Fruit fly (Drosophila melanogaster) ovary, adult (tissue): Measurements from ENCODE around the gene CG16749.
A peak's percentile ranks its signal among the peaks of the same experiment; 100 is the strongest.

Source experiments
- CG17801 ChIP-seq: fragments of 200-800 bp; optimal IDR thresholded peaks from 2 replicates; lab custom pipeline; 2019; ENCODE audit warnings: missing biosample characterization, mild to moderate bottlenecking, missing genetic modification characterization, moderate library complexity; ENCODE audit not compliant: partially characterized antibody

CG16749 gene

DNA sequence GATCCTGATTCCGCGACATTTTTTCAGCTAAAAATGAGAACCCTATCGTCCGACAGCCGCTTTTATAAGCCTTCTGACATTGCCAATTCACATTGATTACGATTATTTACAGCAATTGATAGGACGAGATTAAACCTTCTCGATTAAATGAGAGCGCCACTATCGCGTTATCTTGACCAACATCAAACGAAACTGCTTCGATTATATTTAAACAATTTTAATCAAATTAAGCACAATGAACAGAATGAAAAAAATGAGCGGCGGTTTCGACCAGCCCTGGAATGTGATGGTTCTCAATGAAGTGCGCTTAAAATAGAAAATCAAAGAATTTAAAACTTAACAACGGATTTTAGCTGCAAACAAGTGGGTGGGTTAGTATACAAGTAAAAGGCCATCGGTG, at the start of gene CG16749:
Gene CG16749, minus strand, starts transcription at position 25 of the 400 bp plus-strand sequence.
- TF ChIP-seq CG17801 (GFP tag; lab: Kevin White, UChicago): no peak

DNA sequence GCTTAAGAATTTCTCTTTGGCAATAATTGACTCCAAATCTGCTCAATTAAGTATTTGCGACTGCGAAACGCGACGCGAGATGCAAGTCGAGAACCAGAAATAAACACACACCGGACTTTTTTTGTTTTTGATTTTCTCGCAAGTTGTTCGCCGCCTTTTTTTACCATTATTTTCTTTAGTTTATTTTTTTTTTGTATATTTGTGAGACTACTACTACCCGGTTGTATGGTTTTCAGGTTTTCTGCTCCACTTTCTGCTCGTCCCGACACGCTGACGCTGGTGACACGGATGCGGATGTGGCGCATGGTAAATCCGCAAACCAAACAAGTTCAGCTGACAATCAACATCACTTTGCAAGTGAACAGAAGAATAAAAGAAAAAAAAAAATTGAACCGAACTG, 49.3 kb upstream of the CG16749 start:
- no peak for TF ChIP-seq CG17801 (GFP tag; lab: Kevin White, UChicago)

DNA sequence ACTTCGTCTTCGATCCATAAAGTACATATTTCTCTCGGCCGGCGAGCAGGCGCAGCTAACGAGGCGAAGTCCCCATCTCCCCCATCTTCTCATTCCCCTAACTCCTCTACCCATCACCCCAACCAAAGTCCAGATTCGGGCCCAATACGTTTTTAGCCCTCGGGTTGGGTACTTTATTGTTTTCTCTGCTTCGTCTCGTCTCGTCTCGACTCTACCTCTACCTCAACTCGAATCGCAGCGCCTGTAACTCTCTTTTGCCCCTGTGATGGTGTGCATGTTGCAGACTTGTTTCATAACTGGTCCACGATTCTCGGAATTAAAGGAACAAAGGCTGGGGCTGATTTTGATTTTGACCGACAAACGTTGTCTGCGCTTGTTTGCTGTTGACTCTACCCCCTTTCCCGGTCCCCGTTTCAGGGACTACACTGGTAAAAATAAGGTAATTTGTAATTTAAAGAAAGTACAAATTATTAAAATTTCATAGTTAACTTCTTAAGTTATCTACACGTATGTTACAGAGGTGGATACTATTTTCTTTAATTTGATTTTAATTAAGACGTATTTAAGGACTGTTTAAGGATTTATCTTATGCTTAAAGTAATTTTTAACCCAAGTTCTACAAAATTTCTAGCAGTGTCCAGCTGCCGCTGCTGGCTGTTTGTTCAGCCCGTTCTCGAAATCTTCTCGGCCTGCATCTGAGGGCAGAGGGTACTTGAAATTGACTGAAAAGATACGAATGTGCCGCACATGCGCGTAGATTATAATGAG, 47.1 kb upstream of the CG16749 start:
- TF ChIP-seq CG17801 (GFP tag; lab: Kevin White, UChicago): no peak

DNA sequence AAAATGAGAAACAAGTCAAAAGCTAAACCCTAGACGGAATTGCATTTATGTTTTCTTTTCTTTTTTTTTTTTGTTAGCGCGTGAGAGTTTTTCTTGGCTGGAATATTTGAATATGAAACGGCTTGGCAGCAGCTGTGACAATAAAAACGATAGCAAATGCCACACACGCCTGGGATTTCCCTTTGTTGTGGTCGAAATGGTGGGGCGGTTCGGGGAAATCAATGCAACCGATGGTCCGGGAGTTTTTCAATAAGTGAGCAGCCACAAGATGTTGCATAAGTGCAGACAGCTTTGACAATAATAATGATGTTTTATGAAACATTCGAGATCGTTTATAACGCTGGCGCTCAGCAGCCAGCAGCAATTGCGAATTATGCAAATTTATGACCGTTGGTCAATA, 45.1 kb upstream of the CG16749 start:
- no peak for TF ChIP-seq CG17801 (GFP tag; lab: Kevin White, UChicago)

DNA sequence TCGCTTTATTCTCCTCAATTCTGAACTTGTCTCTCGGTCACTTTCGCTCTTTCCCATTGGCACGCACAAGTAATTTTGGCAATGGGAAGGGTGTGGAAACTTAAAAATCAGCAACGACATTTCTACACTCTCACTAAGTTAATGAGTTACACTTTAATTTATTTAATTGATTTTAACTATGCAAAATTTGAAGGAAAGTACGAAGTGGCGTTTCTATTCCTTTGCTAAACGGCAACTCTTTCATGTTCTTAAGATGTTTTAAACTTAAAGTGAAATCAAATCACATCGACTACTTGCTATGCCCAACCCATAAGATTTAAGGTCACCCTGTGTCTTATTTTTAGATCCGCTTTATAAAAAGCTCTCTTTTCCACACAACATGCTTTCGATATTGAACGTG, 38.7 kb upstream of the CG16749 start:
- no peak for TF ChIP-seq CG17801 (GFP tag; lab: Kevin White, UChicago)

DNA sequence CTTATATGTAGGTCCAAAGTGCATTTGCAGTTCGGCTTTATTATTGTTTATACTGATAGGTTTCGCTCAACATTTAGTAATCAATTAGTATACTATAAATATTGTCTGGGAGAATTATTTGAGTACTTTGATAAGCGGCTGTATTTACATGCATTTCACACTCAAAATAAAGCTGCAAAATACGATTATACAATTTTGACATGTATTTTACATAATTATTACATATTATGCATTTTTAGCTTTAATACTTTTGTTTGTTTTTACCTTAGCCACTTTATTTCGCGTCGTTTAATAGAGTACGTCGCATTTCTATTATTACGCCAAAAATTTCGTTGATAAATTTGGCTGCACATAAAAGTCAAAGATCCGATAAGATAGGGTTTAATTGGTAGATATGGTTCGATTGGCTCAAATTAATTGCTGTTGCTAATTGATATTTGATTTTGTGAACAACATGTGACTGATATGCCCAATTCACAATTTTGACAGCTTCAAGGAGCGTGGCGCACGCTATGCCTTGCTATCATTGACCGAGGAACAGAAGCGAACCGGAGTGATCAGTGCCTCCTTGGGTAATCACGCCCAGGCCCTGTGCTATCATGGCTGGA, 34.3 kb upstream of the CG16749 start:
- no peak for TF ChIP-seq CG17801 (GFP tag; lab: Kevin White, UChicago)

DNA sequence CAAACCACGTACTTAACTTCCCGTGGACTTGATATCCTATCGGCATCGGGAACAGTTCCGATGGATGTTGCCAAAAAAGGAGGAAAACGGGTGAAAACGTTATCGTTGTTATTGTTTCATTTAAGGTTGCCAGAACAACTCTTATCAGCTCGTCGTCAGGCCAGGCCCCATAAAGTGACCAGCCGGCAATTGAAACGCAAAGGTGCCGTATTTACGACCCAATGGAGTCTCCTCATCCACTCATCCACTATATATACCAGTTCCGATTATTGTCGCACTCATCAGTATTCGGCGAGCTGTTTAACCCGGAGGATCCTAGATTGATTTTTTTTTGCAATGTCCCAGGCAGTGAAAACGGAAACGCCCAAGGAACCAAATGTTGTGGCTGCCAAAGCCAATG, 33.4 kb upstream of the CG16749 start, which contains the start of gene Srr:
Gene Srr, plus strand, starts transcription at position 278 of the 400 bp plus-strand sequence.
- no peak for TF ChIP-seq CG17801 (GFP tag; lab: Kevin White, UChicago)

DNA sequence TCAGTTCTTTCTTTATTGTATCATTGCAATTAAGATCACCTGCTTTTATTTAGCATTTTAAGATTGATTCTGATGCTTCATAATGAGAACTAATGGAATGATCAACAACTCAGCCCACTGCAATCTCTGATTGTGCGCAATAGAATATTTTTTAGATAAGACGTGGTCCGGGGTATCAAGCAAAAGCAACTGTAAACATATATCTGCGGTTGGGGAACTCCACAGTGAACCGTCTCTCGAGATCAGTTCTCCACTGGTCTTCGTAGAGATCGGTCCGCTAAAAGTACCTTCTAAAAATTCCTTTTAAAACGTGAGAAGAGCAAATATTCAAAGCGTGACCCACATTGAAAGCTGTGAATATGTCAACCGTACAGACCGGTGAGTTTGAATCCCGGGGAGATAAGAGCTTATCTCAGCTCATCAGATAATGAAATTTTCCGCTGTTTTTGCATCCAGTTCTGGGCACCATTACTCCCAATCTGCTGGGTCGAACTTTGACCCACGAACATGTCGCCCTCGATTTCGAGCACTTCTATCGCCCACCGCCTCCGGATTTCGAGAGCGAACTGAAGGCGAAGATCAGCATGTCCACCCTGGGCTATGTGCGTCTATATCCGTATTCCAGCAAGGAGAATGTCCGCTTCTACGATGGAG, 31.5 kb upstream of the CG16749 start, which contains the start of gene CG18473:
Gene CG18473, plus strand, starts transcription at position 240 of the 654 bp plus-strand sequence.
- TF ChIP-seq CG17801 (GFP tag; lab: Kevin White, UChicago): no peak

DNA sequence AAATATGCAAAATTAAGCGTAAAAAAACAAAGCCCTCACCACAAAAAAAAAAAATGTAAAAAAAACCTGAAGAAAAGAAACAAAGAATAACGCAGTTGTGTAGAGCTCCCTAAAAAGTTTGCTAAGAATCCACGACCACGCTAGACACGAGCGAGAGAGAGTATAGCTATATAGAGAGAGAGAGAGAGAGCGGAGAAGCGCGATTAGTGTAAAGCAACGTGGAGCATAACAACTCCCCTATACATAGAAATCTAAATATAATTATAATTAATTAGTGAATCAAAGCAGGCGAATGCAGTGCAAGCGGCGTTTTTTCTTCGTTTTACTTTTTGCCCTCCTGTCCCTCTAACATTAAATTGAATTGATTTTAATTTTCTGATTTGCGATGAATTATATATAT, 27.7 kb upstream of the CG16749 start:
- TF ChIP-seq CG17801 (GFP tag; lab: Kevin White, UChicago): no peak

DNA sequence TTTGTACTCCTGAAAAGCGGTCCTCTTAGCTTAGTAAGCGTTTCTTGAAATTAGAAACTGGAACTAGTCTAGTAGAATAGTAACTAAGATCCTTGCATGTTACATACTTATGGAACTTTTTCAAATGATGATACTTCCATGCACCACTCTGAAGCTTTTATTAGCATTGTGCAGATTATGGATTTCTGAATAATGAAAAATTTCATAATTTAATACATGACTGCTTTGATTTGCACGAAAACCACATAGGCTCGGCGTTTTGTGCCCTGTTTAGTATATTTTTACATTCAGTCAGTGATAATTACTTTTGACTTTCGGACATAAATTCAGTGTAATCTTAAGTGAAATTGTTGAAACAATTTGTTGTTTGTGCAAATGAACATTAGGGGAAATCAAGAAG, 23.5 kb upstream of the CG16749 start, which contains the start of gene CG43675:
Gene CG43675, plus strand, starts transcription at position 301 of the 400 bp plus-strand sequence.
- no peak for TF ChIP-seq CG17801 (GFP tag; lab: Kevin White, UChicago)

DNA sequence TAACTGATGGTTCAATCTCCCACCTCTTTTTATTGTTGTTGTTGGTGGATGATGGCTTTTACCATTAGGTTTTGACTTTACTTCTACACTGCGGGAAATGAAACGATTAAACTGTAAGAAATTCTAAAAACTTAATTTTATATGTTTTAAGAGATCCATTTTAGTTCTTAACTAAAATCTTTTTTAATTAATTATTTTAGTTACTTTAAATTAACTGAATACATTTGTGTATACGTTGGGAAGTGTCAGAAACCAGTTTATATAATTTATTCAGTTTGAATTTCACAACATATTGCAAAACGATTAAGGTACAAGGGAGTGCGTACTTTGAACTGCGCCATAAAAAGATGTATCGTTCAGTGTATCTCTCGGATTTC, 21.6 kb upstream of the CG16749 start:
- TF ChIP-seq CG17801 (GFP tag; lab: Kevin White, UChicago): peak; percentile 73

DNA sequence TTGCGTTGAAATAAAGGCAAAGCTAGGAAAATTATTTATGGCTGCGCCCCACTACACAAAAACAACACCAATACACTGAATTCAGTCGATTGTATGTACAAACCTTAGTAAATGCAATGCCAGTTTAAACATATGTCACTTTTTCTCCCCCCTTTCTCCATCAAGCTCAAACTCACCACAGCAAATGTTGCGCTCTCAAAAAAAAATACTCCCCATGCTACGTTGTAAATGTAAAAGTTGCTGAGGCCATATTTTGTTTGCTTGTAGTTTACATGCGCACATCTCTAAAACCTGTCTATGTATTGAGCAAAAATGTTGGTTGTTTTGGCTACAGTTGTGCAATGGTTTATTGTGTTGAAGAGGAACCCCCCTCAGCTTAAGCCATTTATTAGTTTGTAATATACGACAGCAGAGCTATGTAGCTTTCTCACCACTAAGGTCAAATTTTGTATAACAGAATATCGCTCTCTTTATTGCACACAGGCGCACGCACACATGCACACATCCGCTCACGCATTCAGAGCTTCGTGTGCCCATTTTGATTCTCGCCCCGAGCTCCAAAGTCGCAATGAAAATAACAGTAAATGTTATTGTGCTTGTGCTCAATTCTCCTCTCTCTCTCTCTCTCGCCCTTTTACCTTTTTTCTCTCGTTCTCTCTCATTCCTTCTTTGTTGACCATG, 21.1 kb upstream of the CG16749 start:
- no peak for TF ChIP-seq CG17801 (GFP tag; lab: Kevin White, UChicago)

DNA sequence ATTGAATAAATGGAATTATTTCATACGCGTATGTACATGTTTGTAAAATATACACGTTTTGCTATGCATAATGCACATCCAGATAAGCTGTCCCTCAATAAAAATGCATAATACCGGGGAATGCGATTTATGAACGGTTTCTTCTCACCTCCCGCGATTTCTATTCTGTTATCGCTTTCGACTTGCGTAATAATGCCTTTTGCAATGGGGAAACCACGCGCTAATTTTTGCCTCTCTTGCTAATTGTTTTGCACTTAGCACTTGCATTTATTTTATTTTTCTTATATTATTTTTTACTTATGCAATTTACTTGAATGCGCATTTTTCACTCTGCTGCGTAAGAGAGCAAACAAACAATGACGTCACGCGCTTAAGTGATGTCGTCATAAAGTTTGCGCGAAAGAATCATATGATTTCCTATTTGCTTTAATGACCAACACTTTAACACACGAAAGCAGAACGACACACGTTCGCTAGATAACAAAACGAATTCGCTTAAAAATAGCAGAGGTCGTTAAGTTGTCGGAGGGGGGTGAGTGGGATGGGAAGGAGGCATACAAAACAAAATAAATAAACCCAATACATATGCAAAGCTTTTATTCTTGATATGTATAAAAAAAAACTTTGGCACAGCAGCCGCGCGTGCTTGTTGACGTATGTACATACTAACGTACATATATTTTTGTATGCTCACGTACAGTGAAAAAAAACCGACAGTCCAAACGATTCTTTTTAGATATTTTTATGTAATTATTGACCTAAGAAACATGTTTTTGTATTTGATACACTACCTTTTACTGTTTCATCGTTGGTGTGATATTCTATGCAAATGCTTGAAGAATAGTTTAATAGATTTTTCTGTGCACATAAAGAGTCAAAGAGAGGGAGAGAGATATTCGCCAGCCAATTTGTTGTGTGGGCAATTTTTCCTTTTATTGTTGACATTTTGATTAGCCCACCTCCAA, 20.0 kb upstream of the CG16749 start:
- peak; percentile 53 for TF ChIP-seq CG17801 (GFP tag; lab: Kevin White, UChicago)
